Worm (Caenorhabditis elegans) whole organism, L2 larva: ENCODE data around the gene F19B6.10.

Source experiments
- C34F6.9 ChIP-seq: fragments of 150-350 bp; optimal IDR thresholded peaks from 2 replicates; lab custom pipeline; 2014; ENCODE audit warnings: missing biosample characterization, missing genetic modification characterization
- F13H6.1 ChIP-seq: sonication (generic microtip); optimal IDR thresholded peaks from 2 replicates; lab custom pipeline; 2016; ENCODE audit warnings: missing genetic modification characterization, missing compliant biosample characterization
- R02D3.7 ChIP-seq: fragments of 150-350 bp; optimal IDR thresholded peaks from 2 replicates; lab custom pipeline; 2014; ENCODE audit warnings: missing biosample characterization, missing genetic modification characterization
- Y55F3AM.14 ChIP-seq: fragments of 200-800 bp; sonication (Bioruptor generic); optimal IDR thresholded peaks from 2 replicates; lab custom pipeline; 2018; ENCODE audit warnings: mild to moderate bottlenecking, missing genetic modification characterization, missing compliant biosample characterization
- ZK546.5 ChIP-seq: sonication (generic microtip); optimal IDR thresholded peaks from 2 replicates; lab custom pipeline; 2017; ENCODE audit warnings: missing biosample characterization, missing genetic modification characterization
- alr-1 ChIP-seq: fragments of 150-350 bp; optimal IDR thresholded peaks from 2 replicates; lab custom pipeline; 2014; ENCODE audit warnings: missing biosample characterization, missing genetic modification characterization
- aly-2 ChIP-seq: fragments of 150-350 bp; optimal IDR thresholded peaks from 2 replicates; lab custom pipeline; 2014; ENCODE audit warnings: missing biosample characterization, missing genetic modification characterization
- blmp-1 ChIP-seq: sonication (generic microtip); optimal IDR thresholded peaks from 2 replicates; lab custom pipeline; 2017; ENCODE audit warnings: missing genetic modification characterization, mild to moderate bottlenecking, missing compliant biosample characterization, antibody characterized with exemption, moderate library complexity; ENCODE audit not compliant: insufficient read depth
- ceh-16 ChIP-seq: fragments of 150-350 bp; optimal IDR thresholded peaks from 2 replicates; lab custom pipeline; 2014; ENCODE audit warnings: missing biosample characterization, missing genetic modification characterization
- ceh-82 ChIP-seq: fragments of 150-350 bp; optimal IDR thresholded peaks from 2 replicates; lab custom pipeline; 2014; ENCODE audit warnings: missing biosample characterization, missing genetic modification characterization
- crh-2 ChIP-seq: sonication (generic microtip); optimal IDR thresholded peaks from 2 replicates; lab custom pipeline; 2017; ENCODE audit warnings: missing biosample characterization, missing genetic modification characterization
- dmd-4 ChIP-seq: sonication (generic microtip); optimal IDR thresholded peaks from 2 replicates; lab custom pipeline; 2017; ENCODE audit warnings: missing biosample characterization, missing genetic modification characterization
- egl-27 ChIP-seq: sonication (generic microtip); optimal IDR thresholded peaks from 3 replicates; lab custom pipeline; 2017; ENCODE audit warnings: missing biosample characterization, missing genetic modification reagents, missing genetic modification characterization
- elt-3 ChIP-seq: sonication (generic microtip); optimal IDR thresholded peaks from 2 replicates; lab custom pipeline; 2017; ENCODE audit warnings: missing biosample characterization, missing genetic modification characterization
- fos-1 ChIP-seq: fragments of 150-350 bp; optimal IDR thresholded peaks from 2 replicates; lab custom pipeline; 2014; ENCODE audit warnings: missing biosample characterization, missing genetic modification characterization
- gmeb-1 ChIP-seq: fragments of 150-350 bp; optimal IDR thresholded peaks from 2 replicates; lab custom pipeline; 2014; ENCODE audit warnings: missing biosample characterization, missing genetic modification characterization
- lin-11 ChIP-seq: fragments of 150-350 bp; sonication (generic microtip); optimal IDR thresholded peaks from 2 replicates; lab custom pipeline; 2014; ENCODE audit warnings: missing biosample characterization, missing genetic modification characterization, inconsistent platforms, mixed read lengths
- lin-13 ChIP-seq: fragments of 150-350 bp; optimal IDR thresholded peaks from 2 replicates; lab custom pipeline; 2014; ENCODE audit warnings: missing biosample characterization, missing genetic modification reagents, missing genetic modification characterization
- lin-39 ChIP-seq: fragments of 150-350 bp; optimal IDR thresholded peaks from 2 replicates; lab custom pipeline; 2014; ENCODE audit warnings: missing biosample characterization, missing genetic modification reagents, missing genetic modification characterization
- lsy-2 ChIP-seq, 2 experiments: fragments of 150-350 bp in 1 of 2; sonication (generic microtip) in 1 of 2; optimal IDR thresholded peaks; 2 replicates each; lab custom pipeline; 2014 to 2017; ENCODE audit warnings: missing biosample characterization in 2 of 2, missing genetic modification characterization in 2 of 2
- mab-5 ChIP-seq: fragments of 150-350 bp; optimal IDR thresholded peaks from 2 replicates; lab custom pipeline; 2014; ENCODE audit warnings: missing biosample characterization, missing genetic modification characterization
- mbf-1 ChIP-seq: sonication (generic microtip); optimal IDR thresholded peaks from 2 replicates; lab custom pipeline; 2017; ENCODE audit warnings: missing biosample characterization, missing genetic modification characterization
- mdl-1 ChIP-seq, 2 experiments: fragments of 150-350 bp in 1 of 2; sonication (generic microtip) in 1 of 2; optimal IDR thresholded peaks; 2 replicates each; lab custom pipeline; 2017; ENCODE audit warnings: missing biosample characterization in 2 of 2, missing genetic modification characterization in 2 of 2
- nhr-10 ChIP-seq: sonication (generic microtip); optimal IDR thresholded peaks from 2 replicates; lab custom pipeline; 2017; ENCODE audit warnings: missing biosample characterization, missing genetic modification characterization
- nhr-11 ChIP-seq: fragments of 150-350 bp; optimal IDR thresholded peaks from 2 replicates; lab custom pipeline; 2014; ENCODE audit warnings: missing biosample characterization, missing genetic modification characterization
- nhr-12 ChIP-seq: fragments of 150-350 bp; optimal IDR thresholded peaks from 2 replicates; lab custom pipeline; 2014; ENCODE audit warnings: missing biosample characterization, missing genetic modification characterization
- nhr-129 ChIP-seq: fragments of 150-350 bp; optimal IDR thresholded peaks from 2 replicates; lab custom pipeline; 2014; ENCODE audit warnings: missing biosample characterization, missing genetic modification characterization
- nhr-21 ChIP-seq: fragments of 150-350 bp; optimal IDR thresholded peaks from 2 replicates; lab custom pipeline; 2014; ENCODE audit warnings: missing biosample characterization, missing genetic modification characterization
- nhr-23 ChIP-seq: fragments of 150-350 bp; optimal IDR thresholded peaks from 2 replicates; lab custom pipeline; 2014; ENCODE audit warnings: missing biosample characterization, missing genetic modification reagents, missing genetic modification characterization
- nhr-237 ChIP-seq: fragments of 150-350 bp; optimal IDR thresholded peaks from 2 replicates; lab custom pipeline; 2014; ENCODE audit warnings: missing biosample characterization, missing genetic modification characterization
- nhr-25 ChIP-seq: fragments of 150-350 bp; sonication (generic microtip); optimal IDR thresholded peaks from 3 replicates; lab custom pipeline; 2014; ENCODE audit warnings: missing biosample characterization, missing genetic modification characterization
- nhr-6 ChIP-seq: fragments of 150-350 bp; optimal IDR thresholded peaks from 2 replicates; lab custom pipeline; 2014; ENCODE audit warnings: missing biosample characterization, missing genetic modification characterization
- nhr-77 ChIP-seq: fragments of 150-350 bp; optimal IDR thresholded peaks from 2 replicates; lab custom pipeline; 2014; ENCODE audit warnings: missing biosample characterization, missing genetic modification characterization
- sem-4 ChIP-seq: fragments of 150-350 bp; optimal IDR thresholded peaks from 2 replicates; lab custom pipeline; 2014; ENCODE audit warnings: missing biosample characterization, missing genetic modification reagents, missing genetic modification characterization
- sma-3 ChIP-seq: sonication (generic microtip); optimal IDR thresholded peaks from 2 replicates; lab custom pipeline; 2016; ENCODE audit warnings: missing genetic modification reagents, missing genetic modification characterization, missing compliant biosample characterization
- sma-9 ChIP-seq, 2 experiments: fragments of 150-350 bp in 1 of 2; sonication (generic microtip) in 1 of 2; optimal IDR thresholded peaks; 2 replicates each; lab custom pipeline; 2014 to 2016; ENCODE audit warnings: missing genetic modification characterization in 2 of 2, mild to moderate bottlenecking in 1 of 2, missing biosample characterization in 1 of 2, missing compliant biosample characterization in 1 of 2, missing genetic modification reagents in 1 of 2, moderate library complexity in 1 of 2
- snpc-4 ChIP-seq: fragments of 150-350 bp; optimal IDR thresholded peaks from 2 replicates; lab custom pipeline; 2014; ENCODE audit warnings: missing biosample characterization, missing genetic modification characterization
- unc-39 ChIP-seq: fragments of 150-350 bp; optimal IDR thresholded peaks from 2 replicates; lab custom pipeline; 2014; ENCODE audit warnings: missing biosample characterization, missing genetic modification characterization
- unc-55 ChIP-seq: fragments of 150-350 bp; sonication (generic microtip); optimal IDR thresholded peaks from 3 replicates; lab custom pipeline; 2014; ENCODE audit warnings: missing biosample characterization, missing genetic modification reagents, missing genetic modification characterization
- unc-62 ChIP-seq: fragments of 150-350 bp; optimal IDR thresholded peaks from 2 replicates; lab custom pipeline; 2014; ENCODE audit warnings: missing biosample characterization, missing genetic modification reagents, missing genetic modification characterization
- zag-1 ChIP-seq: fragments of 150-350 bp; optimal IDR thresholded peaks from 2 replicates; lab custom pipeline; 2014; ENCODE audit warnings: missing biosample characterization, missing genetic modification characterization
- ztf-1 ChIP-seq: fragments of 200-800 bp; sonication (Bioruptor generic); conservative IDR thresholded peaks from 2 replicates; pipeline ENCODE4 v1.3.6; 2022; ENCODE audit warnings: missing genetic modification characterization, missing compliant biosample characterization
- ztf-11 ChIP-seq: sonication (generic microtip); optimal IDR thresholded peaks from 2 replicates; lab custom pipeline; 2017; ENCODE audit warnings: missing biosample characterization, missing genetic modification characterization
- ztf-4 ChIP-seq: fragments of 150-350 bp; optimal IDR thresholded peaks from 2 replicates; lab custom pipeline; 2014; ENCODE audit warnings: missing biosample characterization, missing genetic modification characterization

Gene F19B6.10

DNA sequence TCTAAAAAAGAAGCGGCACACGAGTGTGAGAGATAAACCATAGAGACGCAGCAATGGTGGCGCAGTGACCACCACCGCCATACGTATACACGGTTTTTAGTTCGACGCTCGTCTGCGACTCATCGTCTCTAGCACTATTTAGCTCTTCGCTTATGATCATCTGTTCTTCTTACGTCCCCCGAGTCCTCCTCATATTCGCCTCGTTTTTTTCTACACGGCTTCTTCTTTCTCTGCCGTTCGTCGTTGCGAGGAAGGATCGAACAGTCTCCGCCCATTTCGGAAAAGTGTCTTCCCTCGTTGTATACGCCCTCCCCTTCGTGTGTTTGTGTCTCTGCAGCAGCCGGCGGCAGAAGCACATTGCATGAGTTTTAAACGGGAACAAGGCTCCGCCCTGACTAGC is 28.0 kb downstream of the F19B6.10 start:
- peak; percentile 37 for TF ChIP-seq unc-55 (GFP tag; lab: Kevin White, UChicago)
- TF ChIP-seq lsy-2 (tag; optimal IDR thresholded peaks at IDR 0.05; lab: Kevin White, UChicago), result peak in 1 of 2 experiments; percentile 27
- TF ChIP-seq ceh-16, result no peak
- peak; percentile 25 for TF ChIP-seq F13H6.1 (tag; lab: Kevin White, UChicago)
- no peak for TF ChIP-seq zag-1 (tag; lab: Kevin White, UChicago)
- peak; percentile 21 for TF ChIP-seq C34F6.9 (tag; lab: Kevin White, UChicago)
- TF ChIP-seq sma-9 (GFP tag; optimal IDR thresholded peaks at IDR 0.05; lab: Kevin White, UChicago), result peak; percentile 2
- TF ChIP-seq sma-9 (tag; optimal IDR thresholded peaks at IDR 0.05; lab: Kevin White, UChicago), result no peak
- TF ChIP-seq Y55F3AM.14 (GFP tag; lab: Kevin White, UChicago), result peak; percentile 24

DNA sequence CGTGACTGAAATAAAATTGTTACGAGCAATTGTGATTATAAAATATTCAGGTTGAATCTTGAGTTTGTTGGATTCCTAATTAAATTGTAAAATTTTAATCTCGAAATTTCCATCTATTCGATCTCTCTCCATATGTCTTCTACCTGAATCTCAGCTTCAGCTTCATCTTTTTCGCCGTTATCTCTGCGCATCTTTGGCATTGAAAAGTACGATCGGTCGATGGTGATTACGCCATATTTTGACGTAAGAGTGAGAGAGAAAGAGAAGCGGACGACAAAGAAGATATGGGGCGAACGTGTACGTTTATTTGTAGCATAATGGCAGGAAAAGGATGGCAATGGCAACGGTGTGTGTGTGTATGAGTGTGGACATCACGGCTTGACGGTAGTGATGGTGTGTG is 29.6 kb downstream of the F19B6.10 start:
- TF ChIP-seq dmd-4 (no peak), gmeb-1 (tag; lab: Kevin White, UChicago) (no peak), nhr-25 (tag; lab: Kevin White, UChicago) (peak; percentile 25), elt-3 (tag; lab: Kevin White, UChicago) (no peak), mdl-1 (tag; optimal IDR thresholded peaks at IDR 0.05; lab: Kevin White, UChicago) (no peak)
- TF ChIP-seq, all 48 proteins: peak for 1

DNA sequence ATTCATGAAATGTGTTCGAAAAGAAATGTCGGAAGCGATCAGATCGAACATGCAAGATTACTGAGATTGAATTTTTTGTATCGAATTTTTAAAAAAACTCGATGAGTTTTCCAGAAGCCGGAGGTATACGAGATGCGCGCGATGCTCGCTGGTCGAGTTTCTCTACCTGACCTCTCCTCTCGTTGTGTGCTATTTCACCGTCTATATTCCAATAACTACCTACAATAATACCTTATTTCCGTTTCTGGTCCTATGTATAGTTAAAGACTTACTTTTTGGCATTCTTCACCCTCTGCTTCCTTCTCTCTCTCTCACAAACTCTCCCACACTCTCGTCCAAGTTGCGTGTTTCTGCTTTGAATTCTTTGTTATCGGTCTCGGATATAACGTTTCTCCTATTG is 34.3 kb downstream of the F19B6.10 start:
- TF ChIP-seq elt-3 (tag; lab: Kevin White, UChicago) (no peak), Y55F3AM.14 (GFP tag; lab: Kevin White, UChicago) (no peak), egl-27 (tag; lab: Kevin White, UChicago) (no peak), snpc-4 (tag; lab: Kevin White, UChicago) (no peak), nhr-23 (tag; lab: Kevin White, UChicago) (no peak), unc-62 (GFP tag; lab: Kevin White, UChicago) (no peak), ceh-16 (no peak), ztf-11 (tag; lab: Kevin White, UChicago) (no peak)

DNA sequence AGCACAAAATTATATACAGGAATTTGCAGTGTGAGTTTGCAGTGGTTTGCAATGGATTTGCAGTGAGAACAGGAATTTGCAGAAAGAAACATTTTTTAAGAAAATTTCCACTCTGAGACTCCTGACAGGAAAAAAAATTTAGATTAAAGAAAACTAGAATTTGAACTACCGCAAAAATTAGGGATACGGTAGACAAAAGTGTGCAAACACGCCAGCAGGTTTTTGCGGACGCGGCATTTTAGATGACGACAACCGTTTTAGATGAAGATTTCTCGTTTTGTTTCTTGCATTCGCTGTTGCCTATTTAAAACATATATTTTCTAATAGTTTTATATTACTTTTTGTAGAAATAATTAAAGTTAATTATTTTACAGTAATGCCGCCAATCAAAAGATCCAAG is 34.9 kb downstream of the F19B6.10 start, which contains the start of gene wdr-46:
Gene wdr-46, plus strand, starts transcription at position 375 of the 400 bp plus-strand sequence.
- TF ChIP-seq alr-1 (tag; lab: Kevin White, UChicago) (no peak), ztf-4 (tag; lab: Kevin White, UChicago) (peak; percentile 29), ceh-82 (peak; percentile 74), mab-5 (peak; percentile 88), sem-4 (tag; lab: Kevin White, UChicago) (peak; percentile 76), ztf-1 (GFP tag; lab: Robert Waterston, UW) (no peak), nhr-6 (tag; lab: Kevin White, UChicago) (peak; percentile 68), nhr-11 (tag; lab: Kevin White, UChicago) (no peak), F13H6.1 (tag; lab: Kevin White, UChicago) (peak; percentile 76), nhr-25 (tag; lab: Kevin White, UChicago) (peak; percentile 89), Y55F3AM.14 (GFP tag; lab: Kevin White, UChicago) (no peak), unc-55 (GFP tag; lab: Kevin White, UChicago) (peak; percentile 97), nhr-10 (tag; lab: Kevin White, UChicago) (peak; percentile 79), egl-27 (tag; lab: Kevin White, UChicago) (no peak), fos-1 (tag; lab: Kevin White, UChicago) (peak; percentile 55), aly-2 (no peak), sma-9 (GFP tag; optimal IDR thresholded peaks at IDR 0.05; lab: Kevin White, UChicago) (peak; percentile 79), sma-9 (tag; optimal IDR thresholded peaks at IDR 0.05; lab: Kevin White, UChicago) (no peak), mdl-1 (tag; optimal IDR thresholded peaks at IDR 0.05; lab: Kevin White, UChicago) (no peak), dmd-4 (peak; percentile 1), ceh-16 (no peak), zag-1 (tag; lab: Kevin White, UChicago) (no peak), ZK546.5 (tag; lab: Kevin White, UChicago) (peak; percentile 78), C34F6.9 (tag; lab: Kevin White, UChicago) (peak; percentile 87), nhr-21 (peak; percentile 80), elt-3 (tag; lab: Kevin White, UChicago) (no peak), lin-39 (tag; lab: Kevin White, UChicago) (no peak), crh-2 (tag; lab: Kevin White, UChicago) (peak; percentile 89), ztf-11 (tag; lab: Kevin White, UChicago) (no peak), lsy-2 (tag; optimal IDR thresholded peaks at IDR 0.05; lab: Kevin White, UChicago) (peak; percentile 99 to 100), sma-3 (GFP tag; lab: Kevin White, UChicago) (peak; percentile 83), lin-11 (tag; lab: Kevin White, UChicago) (peak; percentile 55), nhr-129 (peak; percentile 96), nhr-12 (tag; lab: Kevin White, UChicago) (no peak), mbf-1 (no peak), blmp-1 (tag; lab: Kevin White, UChicago) (no peak), lin-13 (GFP tag; lab: Kevin White, UChicago) (peak; percentile 89), nhr-237 (tag; lab: Kevin White, UChicago) (no peak), nhr-77 (tag; lab: Kevin White, UChicago) (peak; percentile 56), snpc-4 (tag; lab: Kevin White, UChicago) (peak; percentile 70), unc-39 (tag; lab: Kevin White, UChicago) (no peak), unc-62 (GFP tag; lab: Kevin White, UChicago) (no peak), gmeb-1 (tag; lab: Kevin White, UChicago) (peak; percentile 99), R02D3.7 (tag; lab: Kevin White, UChicago) (peak; percentile 52)
